Fruit fly (Drosophila melanogaster): ENCODE data around the gene RpL7-like.

The RpL7-like gene

dm6 chr2L:12025505-12025904 lies 30.6 kb upstream of the RpL7-like start:
- no peak for TF ChIP-seq CG8478 (optimal IDR thresholded peaks at IDR 0.05)
- TF ChIP-seq CTCF (optimal IDR thresholded peaks at IDR 0.05), result no peak

- TF ChIP-seq CG8478 (optimal IDR thresholded peaks at IDR 0.05), result no peak
- no peak for TF ChIP-seq CTCF (optimal IDR thresholded peaks at IDR 0.05)
Observed at dm6 chr2L:12026458-12027431, 29.4 kb upstream of the RpL7-like start.

- no peak for TF ChIP-seq CG8478 (optimal IDR thresholded peaks at IDR 0.05)
- TF ChIP-seq CTCF (optimal IDR thresholded peaks at IDR 0.05), result no peak
Observed at dm6 chr2L:12027435-12027834, 28.7 kb upstream of the RpL7-like start, which contains the start of gene dmGlut. TSS of gene dmGlut (plus strand) at chr2L:12027438.

dm6 chr2L:12028102-12028501 lies 28.0 kb upstream of the RpL7-like start:
- TF ChIP-seq CTCF (optimal IDR thresholded peaks at IDR 0.05) (no peak), CG8478 (optimal IDR thresholded peaks at IDR 0.05) (no peak)

- TF ChIP-seq CG8478 (optimal IDR thresholded peaks at IDR 0.05), result no peak
- no peak for TF ChIP-seq CTCF (optimal IDR thresholded peaks at IDR 0.05)
Observed at dm6 chr2L:12028808-12029207, 27.3 kb upstream of the RpL7-like start.

- TF ChIP-seq CTCF (optimal IDR thresholded peaks at IDR 0.05) (no peak), CG8478 (optimal IDR thresholded peaks at IDR 0.05) (no peak)
Observed at dm6 chr2L:12029594-12030197, 26.4 kb upstream of the RpL7-like start.

dm6 chr2L:12030552-12031131 lies 25.5 kb upstream of the RpL7-like start:
- no peak for TF ChIP-seq CTCF (optimal IDR thresholded peaks at IDR 0.05)
- TF ChIP-seq CG8478 (optimal IDR thresholded peaks at IDR 0.05), result no peak

- TF ChIP-seq CG8478 (optimal IDR thresholded peaks at IDR 0.05), result no peak
- no peak for TF ChIP-seq CTCF (optimal IDR thresholded peaks at IDR 0.05)
Observed at dm6 chr2L:12033890-12034289, 22.2 kb upstream of the RpL7-like start, which contains the start of gene CG18788. TSS of gene CG18788 (plus strand) at chr2L:12034190.

dm6 chr2L:12038177-12038581 lies 17.9 kb upstream of the RpL7-like start, which contains the start of gene Tom70:
TSS of gene Tom70 (minus strand) at chr2L:12038511.
- TF ChIP-seq CTCF (optimal IDR thresholded peaks at IDR 0.05), result no peak
- TF ChIP-seq CG8478 (optimal IDR thresholded peaks at IDR 0.05), result no peak

- TF ChIP-seq CTCF (optimal IDR thresholded peaks at IDR 0.05) (no peak), CG8478 (optimal IDR thresholded peaks at IDR 0.05) (no peak)
Observed at dm6 chr2L:12040510-12040909, 15.6 kb upstream of the RpL7-like start, which contains the start of gene CG6766. TSS of gene CG6766 (minus strand) at chr2L:12040689.

- no peak for TF ChIP-seq CTCF (optimal IDR thresholded peaks at IDR 0.05)
- no peak for TF ChIP-seq CG8478 (optimal IDR thresholded peaks at IDR 0.05)
Observed at dm6 chr2L:12044613-12045350, 11.3 kb upstream of the RpL7-like start, which contains the start of gene CG6785. TSS of gene CG6785 (minus strand) at chr2L:12045200.

dm6 chr2L:12045578-12045940 lies 10.6 kb upstream of the RpL7-like start:
- no peak for TF ChIP-seq CG8478 (optimal IDR thresholded peaks at IDR 0.05)
- TF ChIP-seq CTCF (optimal IDR thresholded peaks at IDR 0.05), result no peak

- no peak for TF ChIP-seq CG8478 (optimal IDR thresholded peaks at IDR 0.05)
Observed at dm6 chr2L:12045941-12046855, 9.9 kb upstream of the RpL7-like start, which contains the start of gene CG6770. TSS of gene CG6770 (minus strand) at chr2L:12046118.

- TF ChIP-seq CG8478 (optimal IDR thresholded peaks at IDR 0.05) (no peak), CTCF (optimal IDR thresholded peaks at IDR 0.05) (no peak)
Observed at dm6 chr2L:12046856-12047230, 9.3 kb upstream of the RpL7-like start.

All from S2 (cell line).